Worm (Caenorhabditis elegans): ENCODE measurements around the gene fbxa-77.

Gene fbxa-77

ce11 chrIII:1249111-1249583 lies at the start of gene fbxa-77, which contains the start of gene fbxa-76:
Gene fbxa-77, plus strand, starts transcription at chrIII:1249475.
Gene fbxa-76, minus strand, starts transcription at chrIII:1249161.
- TF ChIP-seq lsy-2 (tag; optimal IDR thresholded peaks at IDR 0.05), result peak in 1 of 2 experiments; percentile 60
- peak; percentile 40 for TF ChIP-seq pqm-1 (tag; optimal IDR thresholded peaks at IDR 0.05)
- peak; percentile 65 for TF ChIP-seq dmd-6 (GFP tag; IDR thresholded peaks at IDR 0.05)
- no peak for TF ChIP-seq F26F4.8 (GFP tag; conservative IDR thresholded peaks at IDR 0.05)
- TF ChIP-seq mxl-2 (GFP tag; conservative IDR thresholded peaks at IDR 0.05), result no peak
- no peak for TF ChIP-seq mdt-29 (GFP tag; IDR thresholded peaks at IDR 0.05)
- peak in 1 of 2 experiments; percentile 3 for TF ChIP-seq mdl-1 (tag; optimal IDR thresholded peaks at IDR 0.05)
- no peak for TF ChIP-seq ZK546.5 (tag; optimal IDR thresholded peaks at IDR 0.05)
- no peak for TF ChIP-seq ztf-11 (tag; optimal IDR thresholded peaks at IDR 0.05)
- no peak for TF ChIP-seq arid-1 (GFP tag; conservative IDR thresholded peaks at IDR 0.05)
- no peak for TF ChIP-seq zfp-3 (GFP tag; conservative IDR thresholded peaks at IDR 0.05)
- 0 out of 2 replicates have a peak, but pooled peaks have one; percentile 13 for TF ChIP-seq tra-1 (GFP tag; IDR thresholded peaks at IDR 0.05)
- TF ChIP-seq gei-8 (GFP tag; optimal IDR thresholded peaks at IDR 0.05), result no peak
- no peak for TF ChIP-seq T26A8.4 (GFP tag; IDR thresholded peaks at IDR 0.05)
- TF ChIP-seq mep-1 (tag; optimal IDR thresholded peaks at IDR 0.05), result peak; percentile 33
- TF ChIP-seq F37D6.2 (tag; optimal IDR thresholded peaks at IDR 0.05), result no peak
- TF ChIP-seq tag-97 (GFP tag; IDR thresholded peaks at IDR 0.05), result no peak
- TF ChIP-seq D1046.2 (GFP tag; IDR thresholded peaks at IDR 0.05), result no peak
- TF ChIP-seq nhr-25 (tag; optimal IDR thresholded peaks at IDR 0.05; ENCODE audit: borderline replicate concordance, insufficient read depth), result no peak
- no peak for TF ChIP-seq lin-38 (GFP tag; IDR thresholded peaks at IDR 0.05)
- no peak for TF ChIP-seq daf-16 (GFP tag; optimal IDR thresholded peaks at IDR 0.05)
- TF ChIP-seq daf-16 (tag; optimal IDR thresholded peaks at IDR 0.05), result peak; percentile 53
- TF ChIP-seq rbr-2 (tag; optimal IDR thresholded peaks at IDR 0.05), result no peak
- no peak for TF ChIP-seq lin-29 (GFP tag; IDR thresholded peaks at IDR 0.05)
- no peak for TF ChIP-seq unc-62 (GFP tag; optimal IDR thresholded peaks at IDR 0.05 in 1 of 2)
- no peak for TF ChIP-seq unc-62 (tag; optimal IDR thresholded peaks at IDR 0.05)
- TF ChIP-seq nhr-10 (tag; optimal IDR thresholded peaks at IDR 0.05), result no peak
- TF ChIP-seq nhr-48 (tag; optimal IDR thresholded peaks at IDR 0.05), result no peak
- TF ChIP-seq Y48G9A.11 (GFP tag; IDR thresholded peaks at IDR 0.05), result no peak
- TF ChIP-seq Y105C5A.15 (GFP tag; IDR thresholded peaks at IDR 0.05), result no peak
- peak; percentile 61 for TF ChIP-seq hlh-11 (tag; optimal IDR thresholded peaks at IDR 0.05)
- TF ChIP-seq egl-27 (tag; optimal IDR thresholded peaks at IDR 0.05), result no peak
- no peak for TF ChIP-seq vab-7 (GFP tag; IDR thresholded peaks at IDR 0.05)
- no peak for TF ChIP-seq ztf-7 (tag; optimal IDR thresholded peaks at IDR 0.05)
- peak; percentile 6 for TF ChIP-seq nhr-77 (tag; optimal IDR thresholded peaks at IDR 0.05)
- TF ChIP-seq ceh-62 (tag; optimal IDR thresholded peaks at IDR 0.05), result no peak
- TF ChIP-seq unc-39 (tag; optimal IDR thresholded peaks at IDR 0.05), result no peak
- TF ChIP-seq cey-2 (tag; optimal IDR thresholded peaks at IDR 0.05; ENCODE audit: borderline replicate concordance, insufficient read depth), result no peak
- no peak for TF ChIP-seq Y5F2A.4 (GFP tag; optimal IDR thresholded peaks at IDR 0.05)
- TF ChIP-seq mes-2 (tag; optimal IDR thresholded peaks at IDR 0.05; ENCODE audit: poor library complexity, severe bottlenecking), result peak; percentile 70
- no peak for TF ChIP-seq nhr-76 (tag; optimal IDR thresholded peaks at IDR 0.05)
- TF ChIP-seq ama-1 (optimal IDR thresholded peaks at IDR 0.05), result no peak
- peak; percentile 46 for TF ChIP-seq dpl-1 (GFP tag; optimal IDR thresholded peaks at IDR 0.05)
- no peak for TF ChIP-seq lin-15B (tag; optimal IDR thresholded peaks at IDR 0.05)
- TF ChIP-seq lin-39 (tag; optimal IDR thresholded peaks at IDR 0.05), result no peak
- TF ChIP-seq attf-4 (tag; optimal IDR thresholded peaks at IDR 0.05), result no peak
- TF ChIP-seq hmg-1.1 (GFP tag; IDR thresholded peaks at IDR 0.05), result 0 out of 2 replicates have a peak, but pooled peaks have one; percentile 26
- no peak for TF ChIP-seq R02D3.7 (tag; optimal IDR thresholded peaks at IDR 0.05)
- no peak for TF ChIP-seq pha-4 (GFP tag; IDR thresholded peaks at IDR 0.05)
- peak; percentile 70 for TF ChIP-seq pha-4 (tag; optimal IDR thresholded peaks at IDR 0.05)
- 0 out of 2 replicates have a peak, but pooled peaks have one; percentile 32 for TF ChIP-seq lin-1 (GFP tag; IDR thresholded peaks at IDR 0.05)
- peak; percentile 90 for TF ChIP-seq dve-1 (tag; optimal IDR thresholded peaks at IDR 0.05; ENCODE audit: insufficient read depth)

Data from whole organism, L4 larva.